Fruit fly (Drosophila melanogaster): ENCODE data around the gene CG17140.

CG17140 gene

DNA sequence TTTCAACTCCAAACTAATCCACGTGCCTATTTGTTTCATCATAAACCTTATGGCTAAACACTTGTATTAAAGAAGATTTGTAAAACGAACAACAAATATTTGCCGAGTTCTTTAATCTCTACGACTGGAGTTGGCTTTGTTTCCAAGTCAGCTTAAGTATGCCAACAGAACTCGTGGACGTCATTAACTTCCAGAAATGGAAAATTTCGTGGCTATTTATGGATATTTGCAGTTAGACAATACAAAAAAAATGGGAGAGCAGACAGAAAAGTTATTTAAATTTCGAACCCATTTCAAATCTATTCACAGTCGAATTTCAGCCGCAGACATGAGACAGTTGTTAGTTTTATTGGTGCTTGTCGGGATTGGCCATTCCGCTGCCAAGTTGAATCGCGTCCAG lies 25.1 kb downstream of the CG17140 start, which contains the start of gene CG17134:
Gene CG17134 (plus strand): TSS at position 301 of the 400 bp plus-strand sequence.
- no peak for TF ChIP-seq noc (tag; optimal IDR thresholded peaks at IDR 0.05)

DNA sequence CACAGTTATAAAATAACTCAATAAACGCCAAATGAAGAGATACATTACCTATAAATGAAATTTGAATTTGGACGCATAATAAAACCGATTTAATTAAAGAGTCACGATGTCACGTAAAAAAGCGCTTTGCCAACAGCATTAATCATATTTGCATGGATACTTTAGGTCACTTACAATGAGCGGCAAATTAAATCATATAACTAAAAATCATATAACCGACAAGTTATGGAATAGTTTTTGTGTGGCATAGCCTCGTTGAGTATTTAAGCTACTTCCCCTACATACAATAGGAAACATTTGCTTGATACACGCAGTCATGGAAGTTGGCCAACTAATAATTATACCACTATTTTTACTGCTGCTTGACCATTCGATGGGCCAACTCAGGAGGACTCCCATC lies 26.7 kb downstream of the CG17140 start, which contains the start of gene CG6508:
Gene CG6508 (plus strand): TSS at position 301 of the 400 bp plus-strand sequence.
- TF ChIP-seq noc (tag; optimal IDR thresholded peaks at IDR 0.05) = no peak

DNA sequence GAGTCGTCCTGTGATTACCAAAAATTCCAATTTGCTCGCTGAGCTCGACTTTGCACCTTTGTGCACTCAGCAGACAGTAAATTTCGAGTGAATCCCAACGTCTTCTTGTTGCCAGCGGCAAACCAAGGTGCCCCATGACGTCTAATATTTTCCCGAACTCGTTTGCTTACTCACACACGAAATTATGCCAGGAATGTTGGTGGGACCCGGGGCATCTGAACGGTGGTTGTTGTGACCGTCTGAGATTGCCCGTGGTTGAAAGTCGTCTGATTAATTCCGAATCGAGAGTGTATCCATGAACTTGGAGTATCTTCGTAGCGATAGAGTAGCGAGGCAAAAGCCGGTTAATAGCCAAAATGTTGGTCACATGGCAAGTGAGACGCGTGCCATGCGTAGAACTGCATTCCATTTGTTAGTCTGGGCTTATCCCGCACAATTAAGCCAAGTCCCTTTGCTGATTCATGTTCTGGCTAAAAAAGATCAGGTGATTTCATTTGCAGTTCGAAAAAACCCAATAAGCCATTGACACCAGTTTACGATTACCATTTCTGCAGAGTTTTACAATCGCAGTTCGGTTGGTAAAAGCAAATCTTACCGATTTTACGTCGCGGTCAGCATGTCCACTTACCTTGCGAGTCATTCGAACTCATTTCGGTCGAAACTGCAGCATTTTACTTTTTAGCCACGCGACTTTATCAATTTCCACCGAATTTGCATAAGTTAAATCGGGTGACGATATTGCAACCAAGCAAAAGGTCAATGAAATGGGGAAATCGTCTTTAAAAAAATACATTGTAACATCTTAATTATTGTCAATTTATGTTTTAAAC lies 43.3 kb downstream of the CG17140 start:
- no peak for TF ChIP-seq noc (tag; optimal IDR thresholded peaks at IDR 0.05)

DNA sequence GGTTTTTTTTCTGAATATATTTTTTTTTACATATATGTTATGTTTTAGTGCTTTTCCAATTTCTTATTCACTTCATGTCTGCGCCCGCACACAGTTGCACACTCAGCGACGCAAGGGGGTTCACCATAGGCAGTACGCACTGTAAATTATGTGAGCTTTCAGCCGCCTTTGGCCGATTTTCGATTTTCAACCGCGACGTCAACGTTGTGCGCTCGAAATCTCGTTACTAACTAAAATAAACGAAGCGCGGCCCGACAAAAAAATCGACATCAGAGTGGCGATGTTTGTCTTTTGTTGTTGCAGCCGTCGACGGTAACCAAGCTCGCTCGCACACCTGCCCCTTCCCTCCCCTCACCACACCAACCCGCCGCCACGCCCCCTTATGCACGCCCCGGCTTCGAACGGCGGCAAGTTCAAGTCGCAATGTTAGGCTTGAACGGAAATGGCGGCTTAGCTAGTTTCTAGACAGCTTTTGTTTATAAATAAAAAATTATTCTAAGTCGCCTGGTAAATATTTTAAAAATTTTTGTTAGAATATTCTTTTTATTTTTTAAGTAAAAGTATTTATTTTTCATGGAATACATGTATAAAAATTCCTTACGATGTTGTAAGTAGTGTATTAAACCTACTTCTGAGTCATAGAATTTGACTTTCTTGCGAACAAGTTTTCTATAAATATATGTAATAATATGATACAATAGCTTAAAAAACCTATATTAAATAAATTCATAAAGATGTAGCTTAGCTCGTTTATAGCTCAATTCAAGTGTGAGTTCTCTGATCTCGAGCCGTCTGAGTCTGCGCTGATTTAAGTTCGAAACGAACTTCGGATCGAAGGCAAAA lies 44.4 kb downstream of the CG17140 start, which contains the start of gene CG31869:
Gene CG31869 (minus strand): TSS at position 233 of the 843 bp plus-strand sequence.
- no peak for TF ChIP-seq noc (tag; optimal IDR thresholded peaks at IDR 0.05)

DNA sequence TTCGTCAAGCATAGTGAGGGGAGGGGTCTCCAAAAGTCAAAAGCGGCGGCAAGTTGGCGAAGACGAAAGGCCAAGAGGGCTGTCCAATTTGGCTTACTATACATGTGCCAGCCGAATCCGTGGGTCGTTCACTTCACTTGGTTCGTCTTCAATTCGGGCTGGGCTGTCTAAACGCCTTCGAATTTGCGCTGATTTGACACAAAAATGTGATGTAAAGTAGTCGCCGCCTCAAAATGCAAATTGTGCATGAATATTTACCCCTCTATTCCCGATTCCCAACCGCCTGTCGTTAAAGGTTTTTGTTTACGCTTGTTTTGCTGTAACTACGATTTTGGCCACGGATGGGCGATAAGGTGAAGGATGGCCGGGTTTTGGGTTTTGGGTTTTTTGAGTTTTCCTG lies 49.7 kb downstream of the CG17140 start:
- TF ChIP-seq noc (tag; optimal IDR thresholded peaks at IDR 0.05) = no peak

DNA sequence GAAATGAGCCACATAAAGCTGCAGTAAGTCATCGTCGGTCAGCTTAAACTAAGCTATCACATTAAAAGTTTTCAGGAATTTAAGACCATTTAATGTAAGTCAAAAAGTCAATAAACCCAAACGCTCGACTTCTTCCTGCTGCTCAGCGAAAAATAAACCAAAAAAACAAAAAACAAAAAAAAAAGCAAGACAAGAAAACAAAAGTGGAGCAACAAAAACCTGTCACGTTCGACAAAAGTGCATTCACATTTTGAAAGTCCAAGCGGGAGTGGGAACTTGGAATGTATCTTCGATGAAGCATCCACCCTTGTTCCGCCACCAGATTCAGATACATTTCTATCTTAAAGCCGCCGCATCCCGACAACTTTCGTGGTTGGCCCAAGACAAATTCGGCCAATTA lies 51.4 kb downstream of the CG17140 start:
- no peak for TF ChIP-seq noc (tag; optimal IDR thresholded peaks at IDR 0.05)
